Worm (Caenorhabditis elegans): ENCODE results near the gene ins-4.

ins-4 gene

ce11 chrII:6028594-6029141, 32.5 kb downstream of the ins-4 start:
- no peak for TF ChIP-seq hmg-4 (GFP tag; optimal IDR thresholded peaks at IDR 0.05)
- no peak for TF ChIP-seq hnd-1 (tag; optimal IDR thresholded peaks at IDR 0.05)
- no peak for TF ChIP-seq ceh-36 (tag; optimal IDR thresholded peaks at IDR 0.05)
- TF ChIP-seq aly-1 (tag; optimal IDR thresholded peaks at IDR 0.05), result no peak
- TF ChIP-seq ceh-13 (GFP tag; optimal IDR thresholded peaks at IDR 0.05), result no peak
- TF ChIP-seq sea-1 (GFP tag; conservative IDR thresholded peaks at IDR 0.05), result no peak
- TF ChIP-seq ama-1 (optimal IDR thresholded peaks at IDR 0.05), result no peak
- TF ChIP-seq tra-4 (tag; optimal IDR thresholded peaks at IDR 0.05), result no peak
- no peak for TF ChIP-seq tbx-37 (GFP tag; conservative IDR thresholded peaks at IDR 0.05)
- no peak for TF ChIP-seq tbx-11 (GFP tag; IDR thresholded peaks at IDR 0.05)
- no peak for TF ChIP-seq ets-7 (tag; optimal IDR thresholded peaks at IDR 0.05)
- TF ChIP-seq F13C5.2 (tag; optimal IDR thresholded peaks at IDR 0.05), result no peak
- TF ChIP-seq hmbx-1 (tag; optimal IDR thresholded peaks at IDR 0.05), result no peak
- TF ChIP-seq B0310.2 (tag; optimal IDR thresholded peaks at IDR 0.05), result no peak
- TF ChIP-seq pes-1 (GFP tag; IDR thresholded peaks at IDR 0.05), result no peak
- TF ChIP-seq scrt-1 (GFP tag; IDR thresholded peaks at IDR 0.05), result no peak
- no peak for TF ChIP-seq flt-1 (GFP tag; IDR thresholded peaks at IDR 0.05)

- no peak for TF ChIP-seq ceh-13 (GFP tag; optimal IDR thresholded peaks at IDR 0.05)
- no peak for TF ChIP-seq hmg-4 (GFP tag; optimal IDR thresholded peaks at IDR 0.05)
- TF ChIP-seq F13C5.2 (tag; optimal IDR thresholded peaks at IDR 0.05), result no peak
- TF ChIP-seq aly-1 (tag; optimal IDR thresholded peaks at IDR 0.05), result no peak
- no peak for TF ChIP-seq tbx-37 (GFP tag; conservative IDR thresholded peaks at IDR 0.05)
- TF ChIP-seq ets-7 (tag; optimal IDR thresholded peaks at IDR 0.05), result no peak
- TF ChIP-seq tbx-11 (GFP tag; IDR thresholded peaks at IDR 0.05), result no peak
- TF ChIP-seq hnd-1 (tag; optimal IDR thresholded peaks at IDR 0.05), result no peak
- no peak for TF ChIP-seq scrt-1 (GFP tag; IDR thresholded peaks at IDR 0.05)
- TF ChIP-seq ceh-36 (tag; optimal IDR thresholded peaks at IDR 0.05), result no peak
- no peak for TF ChIP-seq flt-1 (GFP tag; IDR thresholded peaks at IDR 0.05)
- no peak for TF ChIP-seq sea-1 (GFP tag; conservative IDR thresholded peaks at IDR 0.05)
- no peak for TF ChIP-seq ama-1 (optimal IDR thresholded peaks at IDR 0.05)
Observed at ce11 chrII:6031106-6031505, 34.9 kb downstream of the ins-4 start, which contains the start of gene frpr-16. frpr-16 (minus strand) TSS chrII:6031206.

ce11 chrII:6043166-6043565, 47.0 kb downstream of the ins-4 start, which contains the start of gene R12C12.10:
R12C12.10 (minus strand) TSS chrII:6043266.
- TF ChIP-seq tbx-37 (GFP tag; conservative IDR thresholded peaks at IDR 0.05) (no peak), sea-1 (GFP tag; conservative IDR thresholded peaks at IDR 0.05) (no peak), pes-1 (GFP tag; IDR thresholded peaks at IDR 0.05) (no peak), B0310.2 (tag; optimal IDR thresholded peaks at IDR 0.05) (no peak), ceh-13 (GFP tag; optimal IDR thresholded peaks at IDR 0.05) (no peak), tra-4 (tag; optimal IDR thresholded peaks at IDR 0.05) (no peak), scrt-1 (GFP tag; IDR thresholded peaks at IDR 0.05) (no peak), hmbx-1 (tag; optimal IDR thresholded peaks at IDR 0.05) (no peak), tbx-11 (GFP tag; IDR thresholded peaks at IDR 0.05) (no peak), aly-1 (tag; optimal IDR thresholded peaks at IDR 0.05) (no peak), hmg-4 (GFP tag; optimal IDR thresholded peaks at IDR 0.05) (no peak), ama-1 (optimal IDR thresholded peaks at IDR 0.05) (no peak), ceh-36 (tag; optimal IDR thresholded peaks at IDR 0.05) (no peak), F13C5.2 (tag; optimal IDR thresholded peaks at IDR 0.05) (no peak), flt-1 (GFP tag; IDR thresholded peaks at IDR 0.05) (no peak)

ce11 chrII:6045048-6045447, 48.9 kb downstream of the ins-4 start, which contains the start of gene R12C12.5:
R12C12.5 (minus strand) TSS chrII:6045148.
- TF ChIP-seq hmg-4 (GFP tag; optimal IDR thresholded peaks at IDR 0.05), result no peak
- TF ChIP-seq ama-1 (optimal IDR thresholded peaks at IDR 0.05), result no peak
- TF ChIP-seq hnd-1 (tag; optimal IDR thresholded peaks at IDR 0.05), result no peak
- no peak for TF ChIP-seq flt-1 (GFP tag; IDR thresholded peaks at IDR 0.05)
- no peak for TF ChIP-seq hmbx-1 (tag; optimal IDR thresholded peaks at IDR 0.05)
- TF ChIP-seq tbx-37 (GFP tag; conservative IDR thresholded peaks at IDR 0.05), result no peak
- TF ChIP-seq scrt-1 (GFP tag; IDR thresholded peaks at IDR 0.05), result no peak
- no peak for TF ChIP-seq aly-1 (tag; optimal IDR thresholded peaks at IDR 0.05)
- TF ChIP-seq F13C5.2 (tag; optimal IDR thresholded peaks at IDR 0.05), result no peak
- no peak for TF ChIP-seq tra-4 (tag; optimal IDR thresholded peaks at IDR 0.05)
- TF ChIP-seq sea-1 (GFP tag; conservative IDR thresholded peaks at IDR 0.05), result no peak
- TF ChIP-seq pes-1 (GFP tag; IDR thresholded peaks at IDR 0.05), result no peak
- no peak for TF ChIP-seq ceh-36 (tag; optimal IDR thresholded peaks at IDR 0.05)
- TF ChIP-seq tbx-11 (GFP tag; IDR thresholded peaks at IDR 0.05), result no peak
- TF ChIP-seq ets-7 (tag; optimal IDR thresholded peaks at IDR 0.05), result no peak

ce11 chrII:6046023-6046631, 50.0 kb downstream of the ins-4 start:
- TF ChIP-seq hmbx-1 (tag; optimal IDR thresholded peaks at IDR 0.05), result no peak
- TF ChIP-seq ceh-13 (GFP tag; optimal IDR thresholded peaks at IDR 0.05), result no peak
- TF ChIP-seq F13C5.2 (tag; optimal IDR thresholded peaks at IDR 0.05), result no peak
- TF ChIP-seq scrt-1 (GFP tag; IDR thresholded peaks at IDR 0.05), result no peak
- TF ChIP-seq sea-1 (GFP tag; conservative IDR thresholded peaks at IDR 0.05), result no peak
- TF ChIP-seq tra-4 (tag; optimal IDR thresholded peaks at IDR 0.05), result no peak
- no peak for TF ChIP-seq ama-1 (optimal IDR thresholded peaks at IDR 0.05)
- no peak for TF ChIP-seq tbx-11 (GFP tag; IDR thresholded peaks at IDR 0.05)
- no peak for TF ChIP-seq hnd-1 (tag; optimal IDR thresholded peaks at IDR 0.05)
- no peak for TF ChIP-seq B0310.2 (tag; optimal IDR thresholded peaks at IDR 0.05)
- TF ChIP-seq tbx-37 (GFP tag; conservative IDR thresholded peaks at IDR 0.05), result no peak
- TF ChIP-seq ets-7 (tag; optimal IDR thresholded peaks at IDR 0.05), result no peak
- no peak for TF ChIP-seq ceh-36 (tag; optimal IDR thresholded peaks at IDR 0.05)
- no peak for TF ChIP-seq flt-1 (GFP tag; IDR thresholded peaks at IDR 0.05)
- TF ChIP-seq aly-1 (tag; optimal IDR thresholded peaks at IDR 0.05), result no peak
- no peak for TF ChIP-seq hmg-4 (GFP tag; optimal IDR thresholded peaks at IDR 0.05)
- TF ChIP-seq pes-1 (GFP tag; IDR thresholded peaks at IDR 0.05), result no peak

Measured in whole organism, early embryonic.